Fruit fly (Drosophila melanogaster): ENCODE data around the gene CG14907.

CG14907 gene

dm6 chr3R:16646952-16647715 lies 5.0 kb downstream of the CG14907 start, which contains the start of the genes CG10324 and CCT3 (continued):
- TF ChIP-seq CG7786 (GFP tag; optimal IDR thresholded peaks at IDR 0.05) (peak; percentile 41), Bteb2 (GFP tag; optimal IDR thresholded peaks at IDR 0.05) (peak; percentile 45), CG9215 (GFP tag; IDR thresholded peaks at IDR 0.05) (peak; percentile 24; the same call in 1 of the 2 replicates), yki (optimal IDR thresholded peaks at IDR 0.05) (no peak), tio (GFP tag; optimal IDR thresholded peaks at IDR 0.05) (no peak), vfl (GFP tag; optimal IDR thresholded peaks at IDR 0.05) (peak; percentile 22), exex (tag; optimal IDR thresholded peaks at IDR 0.05) (no peak), CG11085 (GFP tag; IDR thresholded peaks at IDR 0.05) (no peak), CG17612 (GFP tag; IDR thresholded peaks at IDR 0.05) (no peak), ap (GFP tag; IDR thresholded peaks at IDR 0.05) (peak; percentile 58), tgo (GFP tag; IDR thresholded peaks at IDR 0.05) (peak; percentile 47; the same call in 1 of the 3 replicates), Mad (GFP tag; optimal IDR thresholded peaks at IDR 0.05) (peak; percentile 60), Fer3 (tag; optimal IDR thresholded peaks at IDR 0.05) (peak; percentile 78), Xrp1 (GFP tag; IDR thresholded peaks at IDR 0.05) (peak; percentile 74), CG3163 (GFP tag; optimal IDR thresholded peaks at IDR 0.05) (no peak), Stat92E (GFP tag; optimal IDR thresholded peaks at IDR 0.05) (no peak), dm (GFP tag; optimal IDR thresholded peaks at IDR 0.05) (no peak), jigr1 (GFP tag; IDR thresholded peaks at IDR 0.05) (no peak), Sin3A (optimal IDR thresholded peaks at IDR 0.05) (no peak), bbx (GFP tag; IDR thresholded peaks at IDR 0.05; ENCODE audit: partially characterized antibody) (peak; percentile 76), CG13624 (GFP tag; optimal IDR thresholded peaks at IDR 0.05) (peak; percentile 19), CG7963 (GFP tag; IDR thresholded peaks at IDR 0.05; ENCODE audit: partially characterized antibody) (peak; percentile 48; the same call in 1 of the 3 replicates), sob (GFP tag; IDR thresholded peaks at IDR 0.05) (peak; percentile 34; the same call in 1 of the 2 replicates), jing (GFP tag; optimal IDR thresholded peaks at IDR 0.05) (no peak), CG7987 (GFP tag; optimal IDR thresholded peaks at IDR 0.05) (no peak), CrebB (tag; optimal IDR thresholded peaks at IDR 0.05) (peak; percentile 19), wor (GFP tag; IDR thresholded peaks at IDR 0.05) (0 out of 2 replicates have a peak, but pooled peaks have one; percentile 19), Neu2 (GFP tag; optimal IDR thresholded peaks at IDR 0.05; ENCODE audit: borderline replicate concordance) (no peak), MTF-1 (GFP tag; optimal IDR thresholded peaks at IDR 0.05; ENCODE audit: borderline replicate concordance) (peak; percentile 13), CG13287 (GFP tag; IDR thresholded peaks at IDR 0.05; ENCODE audit: partially characterized antibody) (peak; percentile 67), pum (GFP tag; optimal IDR thresholded peaks at IDR 0.05) (peak; percentile 36), CG18619 (GFP tag; optimal IDR thresholded peaks at IDR 0.05) (peak; percentile 65), gro (GFP tag; optimal IDR thresholded peaks at IDR 0.05) (no peak), CG2712 (tag; optimal IDR thresholded peaks at IDR 0.05) (peak; percentile 71), CG14860 (GFP tag; IDR thresholded peaks at IDR 0.05; ENCODE audit: partially characterized antibody) (peak; percentile 68), Tbp (GFP tag; optimal IDR thresholded peaks at IDR 0.05) (no peak), trh (GFP tag; optimal IDR thresholded peaks at IDR 0.05) (peak; percentile 15), MBD-R2 (GFP tag; IDR thresholded peaks at IDR 0.05) (peak; percentile 75), onecut (GFP tag; IDR thresholded peaks at IDR 0.05) (no peak), D19B (GFP tag; optimal IDR thresholded peaks at IDR 0.05) (peak; percentile 57), CG13894 (tag; optimal IDR thresholded peaks at IDR 0.05) (peak; percentile 25), ems (GFP tag; optimal IDR thresholded peaks at IDR 0.05) (peak; percentile 5), CG15479 (GFP tag; optimal IDR thresholded peaks at IDR 0.05) (no peak), Fer2 (tag; optimal IDR thresholded peaks at IDR 0.05) (peak; percentile 77), CG6683 (GFP tag; optimal IDR thresholded peaks at IDR 0.05) (peak; percentile 2), Hey (tag; optimal IDR thresholded peaks at IDR 0.05) (no peak), CG4820 (GFP tag; optimal IDR thresholded peaks at IDR 0.05) (peak; percentile 51), cg (GFP tag; optimal IDR thresholded peaks at IDR 0.05) (no peak), insv (GFP tag; optimal IDR thresholded peaks at IDR 0.05) (peak in 1 of 2 experiments; percentile 37), tx (GFP tag; optimal IDR thresholded peaks at IDR 0.05) (no peak)

Data from whole organism, embryonic.